Worm (Caenorhabditis elegans) whole organism, L3 larva: ENCODE measurements around the gene col-10.

ENCODE experiments used
- ama-1 ChIP-seq: fragments of 150-350 bp; optimal IDR thresholded peaks from 2 replicates; lab custom pipeline; 2018
- ceh-9 ChIP-seq: sonication (generic microtip); optimal IDR thresholded peaks from 2 replicates; lab custom pipeline; 2018; ENCODE audit warnings: missing biosample characterization, missing genetic modification characterization
- egl-27 ChIP-seq: sonication (generic microtip); optimal IDR thresholded peaks from 4 replicates; lab custom pipeline; 2017; ENCODE audit warnings: missing biosample characterization, missing genetic modification reagents, missing genetic modification characterization
- elt-2 ChIP-seq: sonication (generic microtip); optimal IDR thresholded peaks from 2 replicates; lab custom pipeline; 2016; ENCODE audit warnings: missing genetic modification reagents, mild to moderate bottlenecking, missing genetic modification characterization, missing compliant biosample characterization
- fkh-10 ChIP-seq: sonication (generic microtip); optimal IDR thresholded peaks from 2 replicates; lab custom pipeline; 2017; ENCODE audit warnings: missing biosample characterization, missing genetic modification reagents, missing genetic modification characterization
- nhr-77 ChIP-seq: fragments of 150-350 bp; optimal IDR thresholded peaks from 2 replicates; lab custom pipeline; 2014; ENCODE audit warnings: missing biosample characterization, missing genetic modification characterization
- pqm-1 ChIP-seq: fragments of 150-350 bp; optimal IDR thresholded peaks from 2 replicates; lab custom pipeline; 2017; ENCODE audit warnings: missing biosample characterization, missing genetic modification characterization, inconsistent platforms
- tbx-2 ChIP-seq: sonication (generic microtip); optimal IDR thresholded peaks from 2 replicates; lab custom pipeline; 2016; ENCODE audit warnings: mild to moderate bottlenecking, missing genetic modification characterization, missing compliant biosample characterization
- ztf-4 ChIP-seq: fragments of 150-350 bp; optimal IDR thresholded peaks from 2 replicates; lab custom pipeline; 2014; ENCODE audit warnings: missing biosample characterization, missing genetic modification characterization

DNA sequence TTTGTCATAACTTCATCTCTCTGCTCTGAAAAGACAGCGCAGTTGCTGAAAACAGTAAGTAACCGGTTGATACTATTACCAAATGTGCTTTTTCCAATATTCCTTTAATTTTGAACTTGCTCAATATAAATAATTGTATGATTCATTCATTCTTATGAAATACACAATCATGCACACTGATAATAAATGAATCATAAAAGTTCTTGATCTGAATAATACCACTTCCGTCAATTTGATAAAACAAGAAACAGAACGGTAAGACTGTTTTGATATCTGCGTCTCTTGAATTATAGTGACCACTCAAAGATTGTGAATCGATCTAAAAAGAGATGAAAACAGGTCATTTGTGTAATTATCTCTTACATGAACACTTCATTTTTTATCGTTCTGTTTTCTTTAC is 38.8 kb downstream of the col-10 start, which contains the start of gene F21C10.4:
- TF ChIP-seq elt-2 (no peak), ceh-9 (tag; lab: Kevin White, UChicago) (no peak), ama-1 (lab: Kevin White, UChicago) (no peak), nhr-77 (no peak), egl-27 (tag; lab: Kevin White, UChicago) (no peak), tbx-2 (no peak), pqm-1 (tag; lab: Kevin White, UChicago) (no peak), fkh-10 (GFP tag; lab: Kevin White, UChicago) (no peak), ztf-4 (no peak)
